Worm (Caenorhabditis elegans) whole organism, late embryonic: ENCODE measurements around the gene F44G4.3.

Experiments used
- K02D7.2 ChIP-seq: sonication (generic microtip); optimal IDR thresholded peaks from 2 replicates; lab custom pipeline; 2017; ENCODE audit warnings: mild to moderate bottlenecking, missing genetic modification characterization, missing compliant biosample characterization
- K09A11.1 ChIP-seq: sonication (generic microtip); optimal IDR thresholded peaks from 2 replicates; lab custom pipeline; 2017; ENCODE audit warnings: antibody characterized with exemption, mild to moderate bottlenecking, missing genetic modification characterization, missing compliant biosample characterization; ENCODE audit not compliant: insufficient read depth
- T23F11.4 ChIP-seq: fragments of 200-800 bp; sonication (Bioruptor generic); optimal IDR thresholded peaks from 2 replicates; lab custom pipeline; 2018; ENCODE audit warnings: mild to moderate bottlenecking, missing genetic modification characterization, missing compliant biosample characterization
- ahr-1 ChIP-seq: sonication (generic microtip); optimal IDR thresholded peaks from 2 replicates; lab custom pipeline; 2016; ENCODE audit warnings: missing genetic modification characterization, missing compliant biosample characterization
- ama-1 ChIP-seq: fragments of 150-350 bp; optimal IDR thresholded peaks from 2 replicates; lab custom pipeline; 2014
- ceh-18 ChIP-seq: sonication (generic microtip); optimal IDR thresholded peaks from 2 replicates; lab custom pipeline; 2016; ENCODE audit warnings: missing genetic modification characterization, missing compliant biosample characterization
- ceh-31 ChIP-seq: sonication (generic microtip); optimal IDR thresholded peaks from 2 replicates; lab custom pipeline; 2016; ENCODE audit warnings: missing genetic modification characterization, missing compliant biosample characterization
- ceh-45 ChIP-seq: fragments of 200-800 bp; sonication (Bioruptor generic); IDR thresholded peaks from 2 replicates; pipeline ENCODE4 v1.3.6; 2022; ENCODE audit warnings: missing genetic modification reagents, missing genetic modification characterization, missing compliant biosample characterization
- ceh-6 ChIP-seq: fragments of 200-800 bp; sonication (Bioruptor generic); optimal IDR thresholded peaks from 2 replicates; lab custom pipeline; 2018; ENCODE audit warnings: mild to moderate bottlenecking, missing genetic modification characterization, missing compliant biosample characterization
- che-1 ChIP-seq: sonication (generic microtip); optimal IDR thresholded peaks from 2 replicates; lab custom pipeline; 2016; ENCODE audit warnings: mild to moderate bottlenecking, missing genetic modification characterization, missing compliant biosample characterization
- dmd-4 ChIP-seq: sonication (generic microtip); optimal IDR thresholded peaks from 2 replicates; lab custom pipeline; 2016; ENCODE audit warnings: borderline replicate concordance, missing genetic modification characterization, missing compliant biosample characterization
- elt-4 ChIP-seq: sonication (generic microtip); optimal IDR thresholded peaks from 2 replicates; lab custom pipeline; 2016; ENCODE audit warnings: missing genetic modification characterization, missing compliant biosample characterization
- fax-1 ChIP-seq: sonication (generic microtip); optimal IDR thresholded peaks from 2 replicates; lab custom pipeline; 2016; ENCODE audit warnings: missing genotype, missing genetic modification characterization, missing compliant biosample characterization
- fkh-6 ChIP-seq: sonication (generic microtip); optimal IDR thresholded peaks from 2 replicates; lab custom pipeline; 2016; ENCODE audit warnings: missing genetic modification characterization, missing compliant biosample characterization
- gmeb-2 ChIP-seq: sonication (generic microtip); optimal IDR thresholded peaks from 2 replicates; lab custom pipeline; 2016; ENCODE audit warnings: missing genetic modification characterization, inconsistent platforms, missing compliant biosample characterization
- nfya-1 ChIP-seq: sonication (generic microtip); optimal IDR thresholded peaks from 2 replicates; lab custom pipeline; 2017; ENCODE audit warnings: missing genetic modification characterization, mild to moderate bottlenecking, missing compliant biosample characterization, antibody characterized with exemption, moderate library complexity
- nhr-232 ChIP-seq: sonication (generic microtip); optimal IDR thresholded peaks from 2 replicates; lab custom pipeline; 2016; ENCODE audit warnings: missing genetic modification characterization, missing compliant biosample characterization
- npax-4 ChIP-seq: sonication (generic microtip); optimal IDR thresholded peaks from 2 replicates; lab custom pipeline; 2016; ENCODE audit warnings: missing genetic modification characterization, missing compliant biosample characterization
- pag-3 ChIP-seq: sonication (generic microtip); optimal IDR thresholded peaks from 2 replicates; lab custom pipeline; 2016; ENCODE audit warnings: missing compliant biosample characterization, missing genetic modification characterization, borderline replicate concordance
- pat-9 ChIP-seq: fragments of 200-800 bp; sonication (Bioruptor generic); optimal IDR thresholded peaks from 2 replicates; lab custom pipeline; 2018; ENCODE audit warnings: mild to moderate bottlenecking, missing genetic modification characterization, moderate library complexity, missing compliant biosample characterization
- sdc-2 ChIP-seq: sonication (generic microtip); optimal IDR thresholded peaks from 2 replicates; lab custom pipeline; 2016; ENCODE audit warnings: missing genotype, missing genetic modification characterization, missing compliant biosample characterization
- sox-2 ChIP-seq: fragments of 200-800 bp; sonication (Bioruptor generic); IDR thresholded peaks from 2 replicates; pipeline ENCODE4 v1.3.6; 2022; ENCODE audit warnings: missing genetic modification reagents, missing genetic modification characterization, missing compliant biosample characterization
- sox-4 ChIP-seq: sonication (generic microtip); optimal IDR thresholded peaks from 2 replicates; lab custom pipeline; 2017; ENCODE audit warnings: mild to moderate bottlenecking, missing genetic modification characterization, inconsistent platforms, missing compliant biosample characterization
- tbx-7 ChIP-seq: sonication (generic microtip); optimal IDR thresholded peaks from 2 replicates; lab custom pipeline; 2016; ENCODE audit warnings: missing genotype, missing genetic modification characterization, missing compliant biosample characterization
- ttx-3 ChIP-seq: sonication (generic microtip); optimal IDR thresholded peaks from 2 replicates; lab custom pipeline; 2016; ENCODE audit warnings: missing genetic modification reagents, missing genetic modification characterization, missing compliant biosample characterization
- unc-42 ChIP-seq: sonication (generic microtip); optimal IDR thresholded peaks from 2 replicates; lab custom pipeline; 2016; ENCODE audit warnings: missing genotype, missing genetic modification characterization, missing compliant biosample characterization
- unc-55 ChIP-seq: sonication (generic microtip); optimal IDR thresholded peaks from 2 replicates; lab custom pipeline; 2017; ENCODE audit warnings: missing biosample characterization, missing genetic modification reagents, missing genetic modification characterization
- unc-86 ChIP-seq: sonication (generic microtip); optimal IDR thresholded peaks from 2 replicates; lab custom pipeline; 2016; ENCODE audit warnings: missing genetic modification characterization, missing compliant biosample characterization
- zip-5 ChIP-seq: sonication (generic microtip); optimal IDR thresholded peaks from 2 replicates; lab custom pipeline; 2016; ENCODE audit warnings: missing genetic modification characterization, missing compliant biosample characterization
- ztf-16 ChIP-seq: sonication (generic microtip); optimal IDR thresholded peaks from 2 replicates; lab custom pipeline; 2017; ENCODE audit warnings: missing genetic modification characterization, missing compliant biosample characterization

F44G4.3 gene

DNA sequence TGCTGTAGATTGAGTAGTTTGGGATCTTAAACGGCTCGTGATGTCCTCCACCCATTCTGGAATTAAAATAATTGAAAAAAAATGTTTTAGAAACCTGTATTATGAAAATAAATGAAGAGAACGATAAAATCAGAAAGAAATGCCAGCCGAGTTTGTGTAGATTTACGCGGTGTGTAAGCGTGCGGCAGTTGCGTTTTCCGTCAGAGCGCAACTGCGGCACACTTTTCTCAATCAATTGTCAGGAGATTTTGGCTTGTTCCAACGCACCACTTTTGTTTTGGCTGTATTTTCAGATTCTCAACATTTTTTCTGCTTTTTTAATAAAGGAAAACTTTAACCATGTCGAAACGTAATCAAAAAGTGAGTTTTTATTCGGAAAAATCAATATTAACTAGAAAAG is 32.6 kb downstream of the F44G4.3 start, which contains the start of the genes ndub-3 and C18E9.2:
Gene ndub-3, minus strand, starts transcription at position 56 of the 400 bp plus-strand sequence.
Gene C18E9.2, plus strand, starts transcription at position 172 of the 400 bp plus-strand sequence.
- TF ChIP-seq fkh-6 (tag; lab: Kevin White, UChicago) (no peak), elt-4 (tag; lab: Kevin White, UChicago) (no peak), ttx-3 (tag; lab: Kevin White, UChicago) (peak; percentile 14), nfya-1 (tag; lab: Kevin White, UChicago) (no peak), unc-55 (GFP tag; lab: Kevin White, UChicago) (no peak), gmeb-2 (tag; lab: Kevin White, UChicago) (no peak), fax-1 (tag; lab: Kevin White, UChicago) (no peak)

DNA sequence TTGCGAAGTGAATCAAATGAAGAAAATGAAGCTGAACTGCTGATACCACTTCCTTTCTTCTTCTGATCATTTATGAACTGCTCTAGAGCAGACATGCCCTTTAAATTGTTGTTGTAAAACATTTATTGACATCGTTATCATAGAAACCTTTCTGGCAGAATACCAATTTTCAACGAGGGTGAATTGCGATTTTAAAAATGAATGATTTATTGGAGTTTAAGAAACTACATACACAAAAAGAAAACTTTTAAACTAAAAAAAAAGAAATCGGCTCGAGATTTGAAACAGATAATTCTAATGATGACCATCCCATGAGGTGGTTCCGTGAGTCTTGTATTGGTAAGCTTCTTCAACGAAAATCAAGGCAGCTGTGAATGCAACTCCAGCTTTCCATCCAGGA is 33.4 kb downstream of the F44G4.3 start, which contains the start of gene sftd-3:
Gene sftd-3, minus strand, starts transcription at position 101 of the 400 bp plus-strand sequence.
- TF ChIP-seq che-1 (tag; lab: Kevin White, UChicago) = no peak
- TF ChIP-seq ceh-18 (tag; lab: Kevin White, UChicago) = no peak
- TF ChIP-seq zip-5 = no peak
- TF ChIP-seq ztf-16 (tag; lab: Kevin White, UChicago) = no peak
- no peak for TF ChIP-seq unc-86 (tag; lab: Kevin White, UChicago)
- TF ChIP-seq sox-4 (tag; lab: Kevin White, UChicago) = no peak
- TF ChIP-seq pat-9 = no peak
- no peak for TF ChIP-seq ceh-45
- no peak for TF ChIP-seq sox-2 (GFP tag; lab: Robert Waterston, UW)
- no peak for TF ChIP-seq nhr-232 (tag; lab: Kevin White, UChicago)
- no peak for TF ChIP-seq dmd-4 (tag; lab: Kevin White, UChicago)

ce11 chrII:8962206-8962605 is 35.3 kb downstream of the F44G4.3 start:
- TF ChIP-seq ceh-18 (tag; lab: Kevin White, UChicago) (peak; percentile 42), unc-42 (tag; lab: Kevin White, UChicago) (no peak)
- TF ChIP-seq, all 69 proteins: peak for 1

- TF ChIP-seq ztf-16 (tag; lab: Kevin White, UChicago) (no peak), ceh-6 (GFP tag; lab: Kevin White, UChicago) (no peak), tbx-7 (tag; lab: Kevin White, UChicago) (no peak), unc-55 (GFP tag; lab: Kevin White, UChicago) (peak; percentile 70)
These were observed 36.0 kb downstream of the F44G4.3 start for ce11 chrII:8961450-8961849.

- TF ChIP-seq sdc-2 (tag; lab: Kevin White, UChicago) = no peak
- no peak for TF ChIP-seq K09A11.1
- TF ChIP-seq ttx-3 (tag; lab: Kevin White, UChicago) = no peak
- no peak for TF ChIP-seq unc-42 (tag; lab: Kevin White, UChicago)
- TF ChIP-seq ama-1 (lab: Kevin White, UChicago) = no peak
- no peak for TF ChIP-seq T23F11.4 (GFP tag; lab: Kevin White, UChicago)
- TF ChIP-seq ceh-31 (tag; lab: Kevin White, UChicago) = no peak
- no peak for TF ChIP-seq npax-4 (tag; lab: Kevin White, UChicago)
- TF ChIP-seq fax-1 (tag; lab: Kevin White, UChicago) = no peak
- no peak for TF ChIP-seq ceh-18 (tag; lab: Kevin White, UChicago)
- TF ChIP-seq nfya-1 (tag; lab: Kevin White, UChicago) = no peak
- no peak for TF ChIP-seq K02D7.2
- TF ChIP-seq pag-3 = no peak
These were observed 37.0 kb downstream of the F44G4.3 start, which contains the start of gene cal-2 for ce11 chrII:8960414-8960813. Gene cal-2, plus strand, starts transcription at chrII:8960714.

ce11 chrII:8959081-8959480 is 38.4 kb downstream of the F44G4.3 start:
- TF ChIP-seq ceh-18 (tag; lab: Kevin White, UChicago) (peak; percentile 16), ceh-6 (GFP tag; lab: Kevin White, UChicago) (no peak), ahr-1 (tag; lab: Kevin White, UChicago) (no peak), unc-55 (GFP tag; lab: Kevin White, UChicago) (peak; percentile 66), elt-4 (tag; lab: Kevin White, UChicago) (no peak), ttx-3 (tag; lab: Kevin White, UChicago) (no peak)
